Worm (Caenorhabditis elegans) whole organism, young adult: ENCODE results near the gene glb-30.

ENCODE experiments used
- F22D6.2 ChIP-seq: sonication (generic microtip); optimal IDR thresholded peaks from 2 replicates; lab custom pipeline; 2016; ENCODE audit warnings: mild to moderate bottlenecking, missing genetic modification characterization, missing compliant biosample characterization
- attf-6 ChIP-seq: fragments of 200-800 bp; sonication (Bioruptor generic); IDR thresholded peaks from 2 replicates; pipeline ENCODE4 v1.3.6; 2022; ENCODE audit warnings: missing genetic modification reagents, missing genetic modification characterization, missing compliant biosample characterization
- ceh-100 ChIP-seq: fragments of 200-800 bp; sonication (Bioruptor generic); IDR thresholded peaks from 2 replicates; pipeline ENCODE4 v1.3.6; 2022; ENCODE audit warnings: missing genetic modification reagents, missing genetic modification characterization, missing compliant biosample characterization
- lin-40 ChIP-seq: sonication (generic microtip); optimal IDR thresholded peaks from 2 replicates; lab custom pipeline; 2016; ENCODE audit warnings: missing genetic modification characterization, mild to moderate bottlenecking, missing compliant biosample characterization, missing genotype, missing genetic modification reagents
- nfya-1 ChIP-seq: sonication (generic microtip); optimal IDR thresholded peaks from 2 replicates; lab custom pipeline; 2017; ENCODE audit warnings: antibody characterized with exemption, missing compliant biosample characterization, missing genetic modification characterization, borderline replicate concordance; ENCODE audit not compliant: insufficient read depth
- snpc-4 ChIP-seq, 5 experiments: fragments of 150-350 bp in 1 of 5; sonication (generic microtip) in 4 of 5; optimal IDR thresholded peaks; 2 replicates each; lab custom pipeline; 2014 to 2018; ENCODE audit warnings: missing genetic modification characterization in 5 of 5, missing biosample characterization in 3 of 5, antibody characterized with exemption in 2 of 5, mild to moderate bottlenecking in 2 of 5, missing compliant biosample characterization in 2 of 5, missing genotype in 2 of 5, moderate library complexity in 2 of 5, missing genetic modification reagents in 1 of 5
- sptf-2 ChIP-seq: fragments of 200-800 bp; sonication (Bioruptor generic); optimal IDR thresholded peaks from 2 replicates; lab custom pipeline; 2018; ENCODE audit warnings: mild to moderate bottlenecking, missing genetic modification characterization, missing compliant biosample characterization
- xnd-1 ChIP-seq: sonication (generic microtip); optimal IDR thresholded peaks from 2 replicates; lab custom pipeline; 2016; ENCODE audit warnings: missing genotype, missing genetic modification reagents, missing genetic modification characterization, missing compliant biosample characterization

DNA sequence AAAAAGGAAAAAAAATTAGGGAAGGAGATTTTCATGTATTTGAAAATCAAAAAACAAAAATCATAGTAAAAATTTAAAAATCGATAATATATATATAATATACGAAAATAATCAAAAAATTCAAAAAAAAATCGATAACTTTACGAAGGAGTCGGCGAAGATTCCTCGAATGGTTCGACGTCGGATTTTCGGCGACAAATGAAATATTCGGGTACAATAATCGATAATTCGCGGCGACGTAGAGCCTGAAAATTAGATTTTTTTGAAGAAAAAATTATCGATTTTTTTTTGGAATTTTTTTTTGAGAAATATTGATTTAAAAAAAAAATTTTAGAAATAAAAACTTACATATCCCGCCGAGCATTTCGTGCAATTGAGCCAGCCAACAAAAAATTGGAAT is 3.0 kb downstream of the glb-30 start:
- TF ChIP-seq ceh-100 = no peak
- no peak for TF ChIP-seq lin-40 (tag; lab: Kevin White, UChicago)
- TF ChIP-seq nfya-1 (tag; lab: Kevin White, UChicago) = no peak
- no peak for TF ChIP-seq xnd-1 (tag; lab: Kevin White, UChicago)
- TF ChIP-seq snpc-4 (GFP tag; optimal IDR thresholded peaks at IDR 0.05; lab: Kevin White, UChicago) = no peak
- no peak for TF ChIP-seq snpc-4 (tag; optimal IDR thresholded peaks at IDR 0.05; lab: Kevin White, UChicago)
- TF ChIP-seq sptf-2 (GFP tag; lab: Kevin White, UChicago) = no peak
- TF ChIP-seq attf-6 = no peak
- TF ChIP-seq F22D6.2 (tag; lab: Kevin White, UChicago) = no peak
